Fruit fly (Drosophila melanogaster) whole organism, pupa: ENCODE data around the gene CG13403.

Experiments
- CG15710 ChIP-seq: fragments of 200-800 bp; sonication (Bioruptor generic); optimal IDR thresholded peaks from 2 replicates; lab custom pipeline; 2018; ENCODE audit warnings: missing biosample characterization, mild to moderate bottlenecking, missing genetic modification characterization, moderate library complexity
- CG34367 ChIP-seq: fragments of 200-800 bp; sonication (Bioruptor generic); optimal IDR thresholded peaks from 2 replicates; lab custom pipeline; 2018; ENCODE audit warnings: missing biosample characterization, mild to moderate bottlenecking, missing genetic modification characterization
- EcR ChIP-seq: fragments of 200-800 bp; sonication (Bioruptor generic); optimal IDR thresholded peaks from 3 replicates; lab custom pipeline; 2019; ENCODE audit warnings: missing biosample characterization, missing genetic modification characterization, mild to moderate bottlenecking, moderate library complexity, missing genetic modification reagents
- gl ChIP-seq: fragments of 200-800 bp; sonication (Bioruptor generic); optimal IDR thresholded peaks from 2 replicates; lab custom pipeline; 2018; ENCODE audit warnings: missing biosample characterization, mild to moderate bottlenecking, missing genetic modification characterization

- no peak for TF ChIP-seq gl (tag; lab: Kevin White, UChicago)
- no peak for TF ChIP-seq CG15710 (tag; lab: Kevin White, UChicago)
- no peak for TF ChIP-seq EcR (GFP tag; lab: Kevin White, UChicago)
- no peak for TF ChIP-seq CG34367 (tag; lab: Kevin White, UChicago)
These were observed 7.7 kb downstream of the CG13403 start, which contains the start of gene CG32603 for dm6 chrX:14184062-14184611.
